Worm (Caenorhabditis elegans) whole organism, midembryonic: ENCODE data around the gene srw-99.
"Not testable (repeated sequence)": the region's sequence is repeated elsewhere in the genome, so short reads cannot be mapped to it uniquely, and the experiment has no call there.

Source experiments
- T22C8.4 ChIP-seq: fragments of 200-800 bp; sonication (Bioruptor generic); IDR thresholded peaks from 2 replicates; pipeline ENCODE4 v1.3.6; 2022; ENCODE audit warnings: missing genetic modification characterization, missing compliant biosample characterization
- cog-1 ChIP-seq: sonication (generic microtip); optimal IDR thresholded peaks from 2 replicates; lab custom pipeline; 2016; ENCODE audit warnings: missing genetic modification characterization, missing compliant biosample characterization
- flt-1 ChIP-seq: fragments of 200-800 bp; sonication (Bioruptor generic); IDR thresholded peaks from 2 replicates; pipeline ENCODE4 v1.3.6; 2022; ENCODE audit warnings: missing genetic modification characterization, missing compliant biosample characterization
- klf-2 ChIP-seq: fragments of 200-800 bp; sonication (Bioruptor generic); conservative IDR thresholded peaks from 2 replicates; pipeline ENCODE4 v1.3.6; 2022; ENCODE audit warnings: missing genetic modification reagents, missing genetic modification characterization, missing compliant biosample characterization
- med-1 ChIP-seq: sonication (generic microtip); optimal IDR thresholded peaks from 2 replicates; lab custom pipeline; 2017; ENCODE audit warnings: missing genetic modification characterization, mild to moderate bottlenecking, missing compliant biosample characterization, antibody characterized with exemption, missing genetic modification reagents; ENCODE audit not compliant: insufficient read depth
- ref-1 ChIP-seq: fragments of 200-800 bp; sonication (Bioruptor generic); conservative IDR thresholded peaks from 2 replicates; pipeline ENCODE4 v1.3.6; 2022; ENCODE audit warnings: missing genetic modification reagents, missing genetic modification characterization, missing compliant biosample characterization
- tab-1 ChIP-seq: fragments of 200-800 bp; sonication (Bioruptor generic); IDR thresholded peaks from 2 replicates; pipeline ENCODE4 v1.3.6; 2022; ENCODE audit warnings: missing genetic modification characterization, missing compliant biosample characterization
- ztf-23 ChIP-seq: fragments of 200-800 bp; sonication (Bioruptor generic); IDR thresholded peaks from 2 replicates; pipeline ENCODE4 v1.3.6; 2022; ENCODE audit warnings: missing genetic modification reagents, missing genetic modification characterization, missing compliant biosample characterization
- ztf-29 ChIP-seq: fragments of 200-800 bp; sonication (Bioruptor generic); IDR thresholded peaks from 2 replicates; pipeline ENCODE4 v1.3.6; 2022; ENCODE audit warnings: missing genetic modification reagents, missing genetic modification characterization, missing compliant biosample characterization

The srw-99 gene

DNA sequence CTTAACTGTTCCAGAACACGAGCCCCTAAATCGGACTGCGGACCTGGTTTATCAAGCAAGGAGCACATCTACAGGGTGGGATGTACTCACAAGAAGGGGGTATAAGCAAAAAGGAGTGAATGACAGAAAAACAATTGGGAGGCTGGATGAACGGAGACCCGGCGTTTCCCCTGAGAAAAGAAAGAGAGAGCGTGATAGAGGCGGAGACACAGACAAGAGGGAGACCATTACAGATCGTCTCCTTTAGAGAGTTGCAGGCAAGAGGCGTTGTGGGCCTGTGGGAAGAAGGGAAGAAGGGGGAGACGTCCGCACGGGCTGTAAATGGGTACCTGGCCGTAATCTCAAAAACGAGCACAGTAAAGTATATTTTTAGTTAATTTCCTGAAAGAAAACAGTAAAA is 14.7 kb upstream of the srw-99 start, which contains the start of gene Y46H3C.7:
TSS of gene Y46H3C.7 (minus strand) at position 147 of the 400 bp plus-strand sequence.
- TF ChIP-seq cog-1; flt-1 (GFP tag; lab: Robert Waterston, UW); klf-2 (GFP tag; lab: Robert Waterston, UW): not testable (repeated sequence)

- TF ChIP-seq ztf-23 (GFP tag; lab: Robert Waterston, UW) (no peak), med-1 (GFP tag; lab: Kevin White, UChicago) (no peak), klf-2 (GFP tag; lab: Robert Waterston, UW) (no peak), ztf-29 (no peak), T22C8.4 (GFP tag; lab: Robert Waterston, UW) (no peak), flt-1 (GFP tag; lab: Robert Waterston, UW) (no peak), cog-1 (no peak), ref-1 (GFP tag; lab: Robert Waterston, UW) (no peak), tab-1 (GFP tag; lab: Robert Waterston, UW) (no peak)
These were observed 10.1 kb upstream of the srw-99 start for ce11 chrV:1698400-1698799.

ce11 chrV:1699228-1699795 is 9.2 kb upstream of the srw-99 start:
- peak; percentile 59; the same call in 1 of the 2 replicates for TF ChIP-seq tab-1 (GFP tag; lab: Robert Waterston, UW)
- TF ChIP-seq klf-2 (GFP tag; lab: Robert Waterston, UW), result no peak

DNA sequence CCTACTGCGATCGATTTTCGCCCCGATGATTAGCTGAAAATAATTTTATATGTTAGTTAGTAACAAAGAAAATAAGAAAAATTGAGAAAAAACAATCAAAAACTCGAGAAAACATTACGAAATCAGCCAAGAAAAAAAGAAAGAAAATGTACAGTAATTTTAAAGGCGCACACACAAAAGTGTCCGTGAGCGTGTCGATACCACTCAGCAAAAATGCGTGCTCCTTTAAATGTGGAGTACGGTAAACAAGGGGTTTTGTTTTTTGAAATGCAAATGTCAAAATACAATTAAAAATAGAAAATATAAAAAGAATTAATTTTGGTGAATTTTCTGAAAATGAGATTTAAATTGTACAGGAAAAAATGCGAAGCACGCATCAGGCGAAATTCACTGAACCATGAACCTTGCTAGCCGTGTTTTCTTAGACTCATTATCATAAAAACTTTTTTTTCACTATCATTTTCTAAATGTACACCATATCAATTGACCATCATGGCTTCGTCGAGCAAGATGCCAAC is 6.9 kb upstream of the srw-99 start, which contains the start of gene srw-90:
TSS of gene srw-90 (plus strand) at position 468 of the 518 bp plus-strand sequence.
- no peak for TF ChIP-seq klf-2 (GFP tag; lab: Robert Waterston, UW)
- no peak for TF ChIP-seq flt-1 (GFP tag; lab: Robert Waterston, UW)
- no peak for TF ChIP-seq cog-1
- TF ChIP-seq ztf-29, result no peak
- TF ChIP-seq med-1 (GFP tag; lab: Kevin White, UChicago), result no peak
- no peak for TF ChIP-seq ztf-23 (GFP tag; lab: Robert Waterston, UW)
- TF ChIP-seq T22C8.4 (GFP tag; lab: Robert Waterston, UW), result no peak
- no peak for TF ChIP-seq ref-1 (GFP tag; lab: Robert Waterston, UW)
- no peak for TF ChIP-seq tab-1 (GFP tag; lab: Robert Waterston, UW)

ce11 chrV:1710909-1711308 is 2.4 kb downstream of the srw-99 start, which contains the start of gene srw-100:
Gene srw-100 (plus strand): TSS chrV:1711209.
- no peak for TF ChIP-seq ztf-29
- TF ChIP-seq ztf-23 (GFP tag; lab: Robert Waterston, UW), result no peak
- no peak for TF ChIP-seq flt-1 (GFP tag; lab: Robert Waterston, UW)
- TF ChIP-seq med-1 (GFP tag; lab: Kevin White, UChicago), result no peak
- no peak for TF ChIP-seq T22C8.4 (GFP tag; lab: Robert Waterston, UW)
- TF ChIP-seq tab-1 (GFP tag; lab: Robert Waterston, UW), result no peak

DNA sequence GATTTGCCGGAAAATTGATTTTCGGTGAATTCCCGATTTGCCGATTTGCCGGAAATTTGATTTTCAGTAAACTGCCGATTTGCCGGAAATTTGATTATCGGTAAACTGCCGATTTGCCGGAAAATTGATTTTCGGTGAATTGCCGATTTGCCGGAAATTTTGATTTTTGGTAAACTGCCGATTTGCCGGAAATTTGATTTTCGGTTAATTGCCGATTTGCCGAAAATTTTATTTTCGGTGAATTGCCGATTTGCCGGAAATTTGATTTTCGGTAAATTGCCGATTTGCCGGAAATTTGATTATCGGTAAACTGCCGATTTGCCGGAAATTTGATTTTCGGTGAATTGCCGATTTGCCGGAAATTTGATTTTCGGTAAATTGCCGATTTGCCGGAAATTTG is 3.9 kb downstream of the srw-99 start:
- peak; percentile 37; the same call in 1 of the 2 replicates for TF ChIP-seq ztf-23 (GFP tag; lab: Robert Waterston, UW)

- TF ChIP-seq tab-1 (GFP tag; lab: Robert Waterston, UW) (peak; percentile 81), ref-1 (GFP tag; lab: Robert Waterston, UW) (peak; percentile 47; the same call in 1 of the 2 replicates), klf-2 (GFP tag; lab: Robert Waterston, UW) (peak; percentile 86), T22C8.4 (GFP tag; lab: Robert Waterston, UW) (peak; percentile 29; the same call in 1 of the 2 replicates), ztf-23 (GFP tag; lab: Robert Waterston, UW) (peak; percentile 84), flt-1 (GFP tag; lab: Robert Waterston, UW) (peak; percentile 57)
These were observed 5.2 kb downstream of the srw-99 start for ce11 chrV:1713761-1714160.

ce11 chrV:1716892-1717291 is 8.4 kb downstream of the srw-99 start, which contains the start of gene srw-103:
Gene srw-103 (plus strand): TSS chrV:1717192.
- TF ChIP-seq flt-1 (GFP tag; lab: Robert Waterston, UW), result no peak
- no peak for TF ChIP-seq ztf-23 (GFP tag; lab: Robert Waterston, UW)
- no peak for TF ChIP-seq klf-2 (GFP tag; lab: Robert Waterston, UW)
- TF ChIP-seq tab-1 (GFP tag; lab: Robert Waterston, UW), result no peak
- no peak for TF ChIP-seq ref-1 (GFP tag; lab: Robert Waterston, UW)
- TF ChIP-seq med-1 (GFP tag; lab: Kevin White, UChicago), result no peak
- TF ChIP-seq ztf-29, result no peak
- no peak for TF ChIP-seq cog-1
- TF ChIP-seq T22C8.4 (GFP tag; lab: Robert Waterston, UW), result no peak

DNA sequence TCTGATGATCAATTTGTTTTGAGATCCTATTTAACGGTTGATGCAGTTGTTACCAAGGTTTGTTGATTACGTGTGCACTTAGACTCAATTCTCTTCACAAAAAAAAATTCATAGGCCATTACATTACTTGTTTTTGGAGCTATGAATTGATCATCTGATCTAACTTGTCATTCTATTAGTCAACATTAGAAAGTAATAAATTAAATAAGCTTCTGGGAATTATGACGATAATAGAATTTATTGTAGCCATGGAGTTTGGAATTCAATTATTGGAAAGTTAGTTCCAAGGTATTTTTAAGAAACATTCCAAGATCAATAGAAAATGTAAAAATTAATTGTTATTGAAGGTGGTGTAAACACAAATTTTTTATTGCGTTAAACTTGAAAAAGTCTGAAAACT is 9.7 kb downstream of the srw-99 start:
- TF ChIP-seq ztf-23 (GFP tag; lab: Robert Waterston, UW) (no peak), tab-1 (GFP tag; lab: Robert Waterston, UW) (no peak), ztf-29 (no peak), cog-1 (no peak), T22C8.4 (GFP tag; lab: Robert Waterston, UW) (no peak), ref-1 (GFP tag; lab: Robert Waterston, UW) (no peak), klf-2 (GFP tag; lab: Robert Waterston, UW) (no peak), med-1 (GFP tag; lab: Kevin White, UChicago) (no peak), flt-1 (GFP tag; lab: Robert Waterston, UW) (no peak)

DNA sequence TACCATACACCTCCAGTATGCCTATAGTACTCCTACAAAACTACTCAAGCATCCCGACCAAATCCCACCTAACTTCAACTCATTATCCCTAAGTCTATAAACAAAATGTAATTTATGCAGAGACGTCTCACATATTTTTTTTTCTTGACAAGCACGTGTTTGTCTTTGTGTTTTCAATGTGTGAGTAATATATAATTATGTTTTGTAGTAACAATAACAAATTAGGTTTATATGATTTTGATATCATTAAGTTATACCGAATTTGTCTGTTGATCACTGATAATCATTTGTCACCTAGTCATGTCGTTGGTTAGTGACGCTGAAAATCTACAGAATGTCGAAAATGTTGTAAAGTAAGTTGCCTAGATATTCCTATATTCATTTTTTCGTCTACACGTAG is 11.4 kb downstream of the srw-99 start, which contains the start of gene srw-102:
TSS of gene srw-102 (plus strand) at position 301 of the 400 bp plus-strand sequence.
- TF ChIP-seq ztf-23 (GFP tag; lab: Robert Waterston, UW) (no peak), flt-1 (GFP tag; lab: Robert Waterston, UW) (no peak), med-1 (GFP tag; lab: Kevin White, UChicago) (no peak), T22C8.4 (GFP tag; lab: Robert Waterston, UW) (no peak), ref-1 (GFP tag; lab: Robert Waterston, UW) (no peak), ztf-29 (no peak), cog-1 (no peak), klf-2 (GFP tag; lab: Robert Waterston, UW) (no peak), tab-1 (GFP tag; lab: Robert Waterston, UW) (no peak)
